Worm (Caenorhabditis elegans) whole organism, L2 larva: ENCODE results near the gene T24E12.3.

ENCODE experiments used
- nhr-11 ChIP-seq: fragments of 150-350 bp; optimal IDR thresholded peaks from 2 replicates; lab custom pipeline; 2014; ENCODE audit warnings: missing biosample characterization, missing genetic modification characterization
- nhr-237 ChIP-seq: fragments of 150-350 bp; optimal IDR thresholded peaks from 2 replicates; lab custom pipeline; 2014; ENCODE audit warnings: missing biosample characterization, missing genetic modification characterization
- nhr-25 ChIP-seq: fragments of 150-350 bp; sonication (generic microtip); optimal IDR thresholded peaks from 3 replicates; lab custom pipeline; 2014; ENCODE audit warnings: missing biosample characterization, missing genetic modification characterization
- snpc-4 ChIP-seq: fragments of 150-350 bp; optimal IDR thresholded peaks from 2 replicates; lab custom pipeline; 2014; ENCODE audit warnings: missing biosample characterization, missing genetic modification characterization

DNA sequence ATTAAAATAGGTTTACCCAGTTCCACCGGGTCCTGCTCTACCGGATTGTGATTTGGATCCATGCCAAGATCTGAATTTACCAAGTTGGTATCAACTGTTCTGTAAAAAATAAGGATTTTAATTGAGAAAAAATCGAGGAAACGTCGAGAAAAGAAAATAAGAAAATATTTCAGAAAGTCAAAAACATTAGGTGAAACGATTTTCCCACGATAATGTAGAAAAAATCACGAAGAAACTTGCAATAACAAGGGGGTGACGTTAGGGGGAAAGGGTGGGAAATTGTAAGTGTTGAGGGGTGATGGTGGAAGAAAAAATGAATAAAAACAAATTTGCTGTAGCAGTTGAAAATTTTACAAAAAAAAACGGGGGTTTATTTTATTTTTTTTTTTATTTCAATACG, 2.7 kb upstream of the T24E12.3 start, which contains the start of gene T24E12.10:
- TF ChIP-seq snpc-4 (tag; lab: Kevin White, UChicago): no peak
- no peak for TF ChIP-seq nhr-237
- no peak for TF ChIP-seq nhr-25 (tag; lab: Kevin White, UChicago)
- no peak for TF ChIP-seq nhr-11
